Worm (Caenorhabditis elegans): ENCODE results near the gene B0507.4.

- TF ChIP-seq ceh-31 (tag; optimal IDR thresholded peaks at IDR 0.05) (no peak), nfya-1 (tag; optimal IDR thresholded peaks at IDR 0.05) (no peak), ceh-45 (GFP tag; IDR thresholded peaks at IDR 0.05) (no peak), K09A11.1 (tag; optimal IDR thresholded peaks at IDR 0.05; ENCODE audit: insufficient read depth) (no peak), fkh-10 (GFP tag; optimal IDR thresholded peaks at IDR 0.05) (no peak), ets-4 (tag; optimal IDR thresholded peaks at IDR 0.05) (no peak)
These were observed 8.9 kb upstream of the B0507.4 start, which contains the start of gene B0507.6 for ce11 chrV:8745858-8746257.

Measured in whole organism, late embryonic.